Worm (Caenorhabditis elegans): ENCODE results near the gene K07G6.1.

- TF ChIP-seq nhr-77 (tag; optimal IDR thresholded peaks at IDR 0.05) (no peak), unc-62 (GFP tag; optimal IDR thresholded peaks at IDR 0.05) (no peak), elt-3 (tag; optimal IDR thresholded peaks at IDR 0.05) (no peak), snpc-4 (tag; optimal IDR thresholded peaks at IDR 0.05) (no peak), nhr-12 (tag; optimal IDR thresholded peaks at IDR 0.05) (no peak), F13H6.1 (tag; optimal IDR thresholded peaks at IDR 0.05) (no peak), nhr-10 (tag; optimal IDR thresholded peaks at IDR 0.05) (no peak), lin-13 (GFP tag; optimal IDR thresholded peaks at IDR 0.05) (no peak), ama-1 (optimal IDR thresholded peaks at IDR 0.05) (no peak), elt-1 (tag; optimal IDR thresholded peaks at IDR 0.05) (no peak), mdl-1 (tag; optimal IDR thresholded peaks at IDR 0.05) (no peak)
Measured at ce11 chrII:1782474-1782873, 41.1 kb downstream of the K07G6.1 start, which contains the start of gene math-4.
